Worm (Caenorhabditis elegans) whole organism, young adult: Measurements from ENCODE around the gene slc-9B.1.

Source experiments
- B0019.2 ChIP-seq: fragments of 200-800 bp; sonication (Bioruptor generic); conservative IDR thresholded peaks from 2 replicates; pipeline ENCODE4 v1.3.6; 2022; ENCODE audit warnings: missing genetic modification reagents, missing genetic modification characterization, missing compliant biosample characterization
- C06A6.2 ChIP-seq: fragments of 200-800 bp; sonication (Bioruptor generic); conservative IDR thresholded peaks from 2 replicates; pipeline ENCODE4 v1.3.6; 2022; ENCODE audit warnings: missing genetic modification characterization, missing compliant biosample characterization
- C17E4.6 ChIP-seq: fragments of 200-800 bp; sonication (Bioruptor generic); IDR thresholded peaks from 2 replicates; pipeline ENCODE4 v1.3.6; 2022; ENCODE audit warnings: missing genetic modification reagents, missing genetic modification characterization, missing compliant biosample characterization
- F10E7.11 ChIP-seq: sonication (generic microtip); optimal IDR thresholded peaks from 2 replicates; lab custom pipeline; 2017; ENCODE audit warnings: mild to moderate bottlenecking, missing genetic modification characterization, moderate library complexity, missing compliant biosample characterization
- F22D6.2 ChIP-seq: sonication (generic microtip); optimal IDR thresholded peaks from 2 replicates; lab custom pipeline; 2016; ENCODE audit warnings: mild to moderate bottlenecking, missing genetic modification characterization, missing compliant biosample characterization
- F33H1.4 ChIP-seq: fragments of 200-800 bp; sonication (Bioruptor generic); IDR thresholded peaks from 2 replicates; pipeline ENCODE4 v1.3.6; 2022; ENCODE audit warnings: missing genetic modification reagents, missing genetic modification characterization, missing compliant biosample characterization
- F37B4.10 ChIP-seq: fragments of 200-800 bp; sonication (Bioruptor generic); IDR thresholded peaks from 2 replicates; pipeline ENCODE4 v1.3.6; 2022; ENCODE audit warnings: missing genetic modification characterization, missing compliant biosample characterization
- F39B2.1 ChIP-seq: fragments of 200-800 bp; sonication (Bioruptor generic); IDR thresholded peaks from 2 replicates; pipeline ENCODE4 v1.3.6; 2022; ENCODE audit warnings: missing genetic modification reagents, missing genetic modification characterization, missing compliant biosample characterization
- K12H6.12 ChIP-seq: fragments of 200-800 bp; sonication (Bioruptor generic); optimal IDR thresholded peaks from 2 replicates; lab custom pipeline; 2018; ENCODE audit warnings: mild to moderate bottlenecking, missing genetic modification characterization, missing compliant biosample characterization
- T07F8.4 ChIP-seq: sonication (generic microtip); optimal IDR thresholded peaks from 2 replicates; lab custom pipeline; 2016; ENCODE audit warnings: mild to moderate bottlenecking, missing genetic modification characterization, moderate library complexity, missing compliant biosample characterization
- T26A5.8 ChIP-seq: sonication (generic microtip); optimal IDR thresholded peaks from 2 replicates; lab custom pipeline; 2016; ENCODE audit warnings: missing genetic modification characterization, missing compliant biosample characterization
- ZK185.1 ChIP-seq: sonication (generic microtip); optimal IDR thresholded peaks from 2 replicates; lab custom pipeline; 2016; ENCODE audit warnings: mild to moderate bottlenecking, missing genetic modification characterization, missing compliant biosample characterization; ENCODE audit not compliant: poor library complexity, severe bottlenecking
- akir-1 ChIP-seq: fragments of 200-800 bp; sonication (Bioruptor generic); optimal IDR thresholded peaks from 2 replicates; lab custom pipeline; 2018; ENCODE audit warnings: mild to moderate bottlenecking, missing genetic modification characterization, moderate library complexity, missing compliant biosample characterization
- ama-1 ChIP-seq, 3 experiments: fragments of 150-350 bp in 1 of 3; sonication (generic microtip) in 2 of 3; optimal IDR thresholded peaks; 2 replicates each; lab custom pipeline; 2014 to 2018; ENCODE audit warnings: missing biosample characterization in 2 of 3, missing genetic modification characterization in 2 of 3, missing genetic modification reagents in 2 of 3
- atf-7 ChIP-seq: sonication (generic microtip); optimal IDR thresholded peaks from 2 replicates; lab custom pipeline; 2017; ENCODE audit warnings: mild to moderate bottlenecking, missing genetic modification characterization, missing compliant biosample characterization
- attf-3 ChIP-seq: fragments of 200-800 bp; sonication (Bioruptor generic); conservative IDR thresholded peaks from 2 replicates; pipeline ENCODE4 v1.3.6; 2022; ENCODE audit warnings: missing genetic modification reagents, missing genetic modification characterization, missing compliant biosample characterization
- attf-6 ChIP-seq: fragments of 200-800 bp; sonication (Bioruptor generic); IDR thresholded peaks from 2 replicates; pipeline ENCODE4 v1.3.6; 2022; ENCODE audit warnings: missing genetic modification reagents, missing genetic modification characterization, missing compliant biosample characterization
- cebp-1 ChIP-seq, 2 experiments: fragments of 200-800 bp in 1 of 2; sonication (Bioruptor generic) in 1 of 2; sonication (generic microtip) in 1 of 2; IDR thresholded peaks in 1 of 2; optimal IDR thresholded peaks in 1 of 2; 2 replicates each; pipeline versions ENCODE4 v1.3.6 to Lab custom; 2017 to 2022; ENCODE audit warnings: missing compliant biosample characterization in 2 of 2, missing genetic modification characterization in 2 of 2, mild to moderate bottlenecking in 1 of 2, missing genetic modification reagents in 1 of 2, moderate library complexity in 1 of 2
- chd-7 ChIP-seq: sonication (generic microtip); optimal IDR thresholded peaks from 2 replicates; lab custom pipeline; 2016; ENCODE audit warnings: mild to moderate bottlenecking, missing genetic modification characterization, moderate library complexity, missing compliant biosample characterization
- ekl-4 ChIP-seq: fragments of 200-800 bp; sonication (Bioruptor generic); IDR thresholded peaks from 2 replicates; pipeline ENCODE4 v1.3.6; 2022; ENCODE audit warnings: missing genetic modification reagents, missing genetic modification characterization, missing compliant biosample characterization
- gei-17 ChIP-seq: fragments of 200-800 bp; sonication (Bioruptor generic); optimal IDR thresholded peaks from 2 replicates; lab custom pipeline; 2018; ENCODE audit warnings: mild to moderate bottlenecking, missing genetic modification characterization, missing compliant biosample characterization
- him-1 ChIP-seq: sonication (generic microtip); optimal IDR thresholded peaks from 2 replicates; lab custom pipeline; 2016; ENCODE audit warnings: missing genotype, missing genetic modification reagents, missing genetic modification characterization, missing compliant biosample characterization
- hlh-12 ChIP-seq: sonication (generic microtip); optimal IDR thresholded peaks from 2 replicates; lab custom pipeline; 2016; ENCODE audit warnings: missing genetic modification characterization, missing compliant biosample characterization
- hmg-1.2 ChIP-seq: fragments of 200-800 bp; sonication (Bioruptor generic); IDR thresholded peaks from 2 replicates; pipeline ENCODE4 v1.3.6; 2022; ENCODE audit warnings: missing genetic modification reagents, missing genetic modification characterization, missing compliant biosample characterization
- hmg-20 ChIP-seq: fragments of 200-800 bp; sonication (Bioruptor generic); IDR thresholded peaks from 2 replicates; pipeline ENCODE4 v1.3.6; 2022; ENCODE audit warnings: missing genetic modification reagents, missing genetic modification characterization, missing compliant biosample characterization
- lin-26 ChIP-seq: fragments of 200-800 bp; sonication (Bioruptor generic); IDR thresholded peaks from 2 replicates; pipeline ENCODE4 v1.3.6; 2022; ENCODE audit warnings: missing genetic modification reagents, missing genetic modification characterization, missing compliant biosample characterization
- lin-35 ChIP-seq, 3 experiments: fragments of 150-350 bp in 2 of 3; sonication (generic microtip) in 1 of 3; optimal IDR thresholded peaks; 2 replicates each; lab custom pipeline; 2014 to 2018; ENCODE audit warnings: missing biosample characterization in 3 of 3, missing genetic modification characterization in 3 of 3, missing genetic modification reagents in 3 of 3
- madf-10 ChIP-seq: sonication (generic microtip); optimal IDR thresholded peaks from 2 replicates; lab custom pipeline; 2016; ENCODE audit warnings: mild to moderate bottlenecking, missing genetic modification characterization, missing compliant biosample characterization
- madf-3 ChIP-seq: fragments of 200-800 bp; sonication (Bioruptor generic); IDR thresholded peaks from 2 replicates; pipeline ENCODE4 v1.3.6; 2022; ENCODE audit warnings: missing genetic modification reagents, missing genetic modification characterization, missing compliant biosample characterization
- madf-8 ChIP-seq: fragments of 200-800 bp; sonication (Bioruptor generic); conservative IDR thresholded peaks from 2 replicates; pipeline ENCODE4 v1.3.6; 2022; ENCODE audit warnings: missing genetic modification reagents, missing genetic modification characterization, missing compliant biosample characterization
- nfya-1 ChIP-seq: sonication (generic microtip); optimal IDR thresholded peaks from 2 replicates; lab custom pipeline; 2017; ENCODE audit warnings: antibody characterized with exemption, missing compliant biosample characterization, missing genetic modification characterization, borderline replicate concordance; ENCODE audit not compliant: insufficient read depth
- nhr-120 ChIP-seq: fragments of 200-800 bp; sonication (Bioruptor generic); IDR thresholded peaks from 2 replicates; pipeline ENCODE4 v1.3.6; 2022; ENCODE audit warnings: missing genetic modification characterization, missing compliant biosample characterization
- pha-4 ChIP-seq: fragments of 150-350 bp; sonication (generic microtip); optimal IDR thresholded peaks from 2 replicates; lab custom pipeline; 2014; ENCODE audit warnings: missing biosample characterization, missing genetic modification reagents, missing genetic modification characterization
- rcor-1 ChIP-seq: fragments of 200-800 bp; sonication (Bioruptor generic); IDR thresholded peaks from 2 replicates; pipeline ENCODE4 v1.3.6; 2022; ENCODE audit warnings: missing genetic modification reagents, missing genetic modification characterization, missing compliant biosample characterization
- rec-8 ChIP-seq, 2 experiments: sonication (generic microtip); optimal IDR thresholded peaks; 2 replicates each; lab custom pipeline; 2016; ENCODE audit warnings: mild to moderate bottlenecking in 2 of 2, missing genetic modification characterization in 2 of 2, missing genetic modification reagents in 2 of 2, missing genotype in 2 of 2, missing biosample characterization in 1 of 2, missing compliant biosample characterization in 1 of 2, moderate library complexity in 1 of 2
- snpc-1.1 ChIP-seq: sonication (generic microtip); optimal IDR thresholded peaks from 2 replicates; lab custom pipeline; 2017; ENCODE audit warnings: missing genetic modification characterization, mild to moderate bottlenecking, missing compliant biosample characterization, antibody characterized with exemption, moderate library complexity, missing genotype, missing genetic modification reagents; ENCODE audit not compliant: insufficient read depth
- snpc-3.4 ChIP-seq: sonication (generic microtip); optimal IDR thresholded peaks from 2 replicates; lab custom pipeline; 2017; ENCODE audit warnings: missing genetic modification characterization, mild to moderate bottlenecking, missing compliant biosample characterization, antibody characterized with exemption, moderate library complexity, missing genotype, missing genetic modification reagents
- sptf-2 ChIP-seq: fragments of 200-800 bp; sonication (Bioruptor generic); optimal IDR thresholded peaks from 2 replicates; lab custom pipeline; 2018; ENCODE audit warnings: mild to moderate bottlenecking, missing genetic modification characterization, missing compliant biosample characterization

The slc-9B.1 gene

DNA sequence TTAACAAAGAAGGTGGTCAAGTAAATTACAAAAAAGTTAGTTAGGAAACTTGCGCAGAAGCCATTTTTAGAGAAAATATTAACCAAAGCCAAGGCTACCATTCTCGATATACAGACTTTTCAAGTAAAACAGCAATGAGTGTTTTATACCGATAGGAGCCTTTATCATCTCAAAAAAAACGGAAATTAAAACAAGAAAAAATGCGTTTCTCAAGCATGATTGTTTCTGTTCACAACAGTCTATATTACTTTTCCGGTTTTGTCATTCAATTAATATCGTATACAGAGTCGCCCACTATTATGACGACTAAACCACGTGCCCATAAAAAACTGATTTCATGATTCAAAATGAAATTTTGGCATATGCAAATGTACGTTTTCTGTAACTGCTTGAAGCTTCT is 38.5 kb upstream of the slc-9B.1 start, which contains the start of gene str-74:
str-74 (minus strand) TSS at position 101 of the 400 bp plus-strand sequence.
- no peak for TF ChIP-seq hmg-20 (GFP tag; lab: Robert Waterston, UW)
- no peak for TF ChIP-seq atf-7 (tag; lab: Kevin White, UChicago)
- TF ChIP-seq cebp-1 (GFP tag; IDR thresholded peaks at IDR 0.05; lab: Robert Waterston, UW), result no peak
- no peak for TF ChIP-seq cebp-1 (tag; optimal IDR thresholded peaks at IDR 0.05; lab: Kevin White, UChicago)
- TF ChIP-seq rec-8 (tag; optimal IDR thresholded peaks at IDR 0.05; lab: Kevin White, UChicago), result no peak
- TF ChIP-seq rcor-1 (GFP tag; lab: Robert Waterston, UW), result no peak
- TF ChIP-seq F39B2.1, result no peak
- TF ChIP-seq F33H1.4, result no peak
- no peak for TF ChIP-seq F10E7.11 (tag; lab: Kevin White, UChicago)
- no peak for TF ChIP-seq T07F8.4 (tag; lab: Kevin White, UChicago)
- TF ChIP-seq ekl-4 (GFP tag; lab: Robert Waterston, UW), result no peak

DNA sequence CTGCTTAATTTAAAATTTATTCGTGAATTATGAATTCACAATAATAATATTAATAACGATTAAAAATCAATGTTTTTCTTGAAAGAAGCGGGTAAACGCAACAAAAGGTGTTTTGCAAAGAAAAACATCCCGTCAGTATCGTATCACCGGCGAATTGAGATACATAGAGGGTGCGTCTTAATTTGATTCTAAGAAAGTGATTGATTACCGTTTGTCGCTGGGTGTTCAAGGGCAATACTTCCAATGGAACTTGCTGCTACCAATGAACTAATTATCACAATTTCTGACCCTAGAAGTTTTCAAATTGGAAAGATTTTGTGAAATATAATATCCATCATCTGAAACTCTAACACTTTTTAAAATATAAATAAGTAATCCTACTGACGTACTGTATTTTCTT is 33.8 kb upstream of the slc-9B.1 start:
- TF ChIP-seq nfya-1 (tag; lab: Kevin White, UChicago) (no peak), hlh-12 (tag; lab: Kevin White, UChicago) (no peak), hmg-20 (GFP tag; lab: Robert Waterston, UW) (no peak), ZK185.1 (tag; lab: Kevin White, UChicago) (no peak), C06A6.2 (GFP tag; lab: Robert Waterston, UW) (no peak), madf-3 (GFP tag; lab: Robert Waterston, UW) (no peak), sptf-2 (GFP tag; lab: Kevin White, UChicago) (no peak), madf-8 (GFP tag; lab: Robert Waterston, UW) (no peak), chd-7 (tag; lab: Kevin White, UChicago) (no peak), F37B4.10 (no peak), attf-3 (no peak), C17E4.6 (GFP tag; lab: Robert Waterston, UW) (no peak), snpc-1.1 (tag; lab: Kevin White, UChicago) (no peak), pha-4 (tag; lab: Kevin White, UChicago) (no peak), gei-17 (GFP tag; lab: Kevin White, UChicago) (no peak)

DNA sequence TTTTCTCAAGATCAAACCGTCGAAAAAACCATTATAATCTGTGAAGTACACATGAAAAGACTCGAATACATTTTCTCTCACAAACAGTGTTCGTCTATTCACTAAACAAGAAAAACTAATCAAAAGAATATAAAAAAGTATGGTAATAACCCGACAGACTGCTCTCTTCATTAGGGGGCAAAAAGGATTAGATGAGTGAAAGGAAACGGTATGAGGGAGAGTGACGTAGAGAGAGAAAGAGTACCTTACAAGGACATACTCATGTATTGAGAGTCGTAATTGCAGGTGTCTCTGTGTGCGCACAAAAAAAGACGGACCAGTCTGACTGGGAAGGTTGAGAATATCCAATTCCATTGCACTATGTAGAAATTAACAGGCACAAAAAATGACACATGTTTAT is 29.7 kb upstream of the slc-9B.1 start:
- TF ChIP-seq ama-1 (optimal IDR thresholded peaks at IDR 0.05; lab: Kevin White, UChicago) (no peak), ama-1 (GFP tag; optimal IDR thresholded peaks at IDR 0.05; lab: Kevin White, UChicago) (no peak), him-1 (no peak), attf-6 (GFP tag; lab: Robert Waterston, UW) (no peak), rcor-1 (GFP tag; lab: Robert Waterston, UW) (no peak), B0019.2 (GFP tag; lab: Robert Waterston, UW) (no peak), akir-1 (no peak), madf-10 (tag; lab: Kevin White, UChicago) (no peak), nhr-120 (GFP tag; lab: Robert Waterston, UW) (no peak), K12H6.12 (no peak), F22D6.2 (no peak)

DNA sequence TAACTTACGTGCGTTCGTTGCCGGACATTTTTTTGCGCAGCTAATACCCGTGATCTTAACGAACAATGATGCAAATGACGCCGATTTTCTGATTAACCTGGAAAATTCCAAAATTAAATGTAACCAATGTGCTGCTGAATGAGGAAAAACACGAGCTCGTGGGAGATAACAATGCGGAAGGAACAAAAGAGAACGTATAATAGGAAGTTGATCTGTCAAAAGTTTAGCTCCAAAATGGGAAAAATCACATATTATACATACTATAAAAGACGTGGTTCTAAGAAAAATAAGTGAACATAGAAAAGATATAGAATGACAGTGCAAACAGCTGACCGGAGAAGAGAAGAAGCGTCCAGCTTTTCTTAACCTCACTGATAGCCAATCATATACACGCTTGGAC is 26.6 kb upstream of the slc-9B.1 start, which contains the start of gene C14H10.2:
C14H10.2 (minus strand) TSS at position 101 of the 400 bp plus-strand sequence.
- no peak for TF ChIP-seq snpc-3.4 (tag; lab: Kevin White, UChicago)
- TF ChIP-seq lin-26 (GFP tag; lab: Robert Waterston, UW), result no peak
- no peak for TF ChIP-seq hmg-1.2 (GFP tag; lab: Robert Waterston, UW)
- TF ChIP-seq T26A5.8 (tag; lab: Kevin White, UChicago), result no peak
- TF ChIP-seq lin-35 (GFP tag; optimal IDR thresholded peaks at IDR 0.05; lab: Kevin White, UChicago), result no peak
- TF ChIP-seq hmg-20 (GFP tag; lab: Robert Waterston, UW), result no peak
